Worm (Caenorhabditis elegans): ENCODE results near the gene C05C8.8.

DNA sequence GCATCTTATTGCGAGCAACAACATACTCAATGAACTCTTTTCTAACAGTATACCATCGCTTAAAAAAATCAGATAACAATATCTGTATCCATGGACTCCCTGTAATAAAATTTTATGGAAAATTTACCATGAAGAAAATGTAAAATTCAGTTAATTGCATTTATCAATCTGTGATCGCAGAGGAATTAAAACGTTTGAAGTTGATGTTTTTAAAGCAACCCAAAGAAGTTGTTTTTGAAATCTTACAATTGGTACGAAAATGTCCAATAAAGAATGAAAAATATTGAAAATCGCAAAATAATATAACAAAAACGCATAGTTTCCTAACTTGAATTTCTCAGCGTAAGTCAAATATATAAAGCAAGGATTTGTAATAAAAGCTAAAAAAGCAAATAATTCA, 42.3 kb upstream of the C05C8.8 start, which contains the start of gene srj-32:
- TF ChIP-seq snpc-4 (tag; optimal IDR thresholded peaks at IDR 0.05) (no peak), ama-1 (optimal IDR thresholded peaks at IDR 0.05) (no peak), unc-130 (tag; optimal IDR thresholded peaks at IDR 0.05) (no peak), aly-2 (tag; optimal IDR thresholded peaks at IDR 0.05) (no peak), blmp-1 (tag; optimal IDR thresholded peaks at IDR 0.05) (no peak)
